Worm (Caenorhabditis elegans) whole organism, L3 larva: ENCODE results near the gene D1086.17.
"Not testable (repeated sequence)": the region's sequence is repeated elsewhere in the genome, so short reads cannot be mapped to it uniquely, and the experiment has no call there.

Experiments
- R02D3.7 ChIP-seq: fragments of 150-350 bp; optimal IDR thresholded peaks from 2 replicates; lab custom pipeline; 2014; ENCODE audit warnings: missing biosample characterization, missing genetic modification characterization
- ZK546.5 ChIP-seq: sonication (generic microtip); optimal IDR thresholded peaks from 2 replicates; lab custom pipeline; 2017; ENCODE audit warnings: missing biosample characterization, missing genetic modification characterization
- aly-2 ChIP-seq: fragments of 150-350 bp; optimal IDR thresholded peaks from 2 replicates; lab custom pipeline; 2014; ENCODE audit warnings: missing biosample characterization, missing genetic modification characterization
- ceh-16 ChIP-seq: sonication (generic microtip); optimal IDR thresholded peaks from 2 replicates; lab custom pipeline; 2017; ENCODE audit warnings: missing biosample characterization, missing genetic modification characterization
- ceh-28 ChIP-seq: fragments of 150-350 bp; optimal IDR thresholded peaks from 2 replicates; lab custom pipeline; 2014; ENCODE audit warnings: missing biosample characterization, missing genetic modification reagents, missing genetic modification characterization
- ceh-82 ChIP-seq: fragments of 150-350 bp; optimal IDR thresholded peaks from 2 replicates; lab custom pipeline; 2014; ENCODE audit warnings: missing biosample characterization, missing genetic modification characterization
- daf-12 ChIP-seq: fragments of 150-350 bp; optimal IDR thresholded peaks from 2 replicates; lab custom pipeline; 2014; ENCODE audit warnings: missing biosample characterization, missing genetic modification reagents, missing genetic modification characterization
- egl-5 ChIP-seq: fragments of 150-350 bp; optimal IDR thresholded peaks from 2 replicates; lab custom pipeline; 2017; ENCODE audit warnings: missing biosample characterization, missing genetic modification reagents, missing genetic modification characterization, inconsistent platforms
- elt-1 ChIP-seq: fragments of 150-350 bp; optimal IDR thresholded peaks from 2 replicates; lab custom pipeline; 2014; ENCODE audit warnings: missing biosample characterization, missing genetic modification characterization
- elt-2 ChIP-seq: sonication (generic microtip); optimal IDR thresholded peaks from 2 replicates; lab custom pipeline; 2016; ENCODE audit warnings: missing genetic modification reagents, mild to moderate bottlenecking, missing genetic modification characterization, missing compliant biosample characterization
- fkh-10 ChIP-seq: sonication (generic microtip); optimal IDR thresholded peaks from 2 replicates; lab custom pipeline; 2017; ENCODE audit warnings: missing biosample characterization, missing genetic modification reagents, missing genetic modification characterization
- fos-1 ChIP-seq: fragments of 150-350 bp; optimal IDR thresholded peaks from 2 replicates; lab custom pipeline; 2014; ENCODE audit warnings: missing biosample characterization, missing genetic modification characterization
- hmg-11 ChIP-seq: sonication (generic microtip); optimal IDR thresholded peaks from 2 replicates; lab custom pipeline; 2016; ENCODE audit warnings: missing genetic modification characterization, missing compliant biosample characterization
- lin-15B ChIP-seq: fragments of 150-350 bp; optimal IDR thresholded peaks from 2 replicates; lab custom pipeline; 2014; ENCODE audit warnings: missing biosample characterization, missing genetic modification characterization
- lsy-12 ChIP-seq: sonication (generic microtip); optimal IDR thresholded peaks from 2 replicates; lab custom pipeline; 2016; ENCODE audit warnings: mild to moderate bottlenecking, missing genetic modification characterization, missing compliant biosample characterization
- mdl-1 ChIP-seq: fragments of 150-350 bp; optimal IDR thresholded peaks from 2 replicates; lab custom pipeline; 2014; ENCODE audit warnings: missing biosample characterization, missing genetic modification characterization
- mml-1 ChIP-seq: fragments of 150-350 bp; sonication (generic microtip); optimal IDR thresholded peaks from 3 replicates; lab custom pipeline; 2014; ENCODE audit warnings: missing biosample characterization, missing genetic modification characterization
- nfya-1 ChIP-seq: sonication (generic microtip); optimal IDR thresholded peaks from 2 replicates; lab custom pipeline; 2017; ENCODE audit warnings: missing genetic modification characterization, mild to moderate bottlenecking, missing compliant biosample characterization, antibody characterized with exemption, moderate library complexity; ENCODE audit not compliant: insufficient read depth
- nhr-11 ChIP-seq: fragments of 150-350 bp; optimal IDR thresholded peaks from 2 replicates; lab custom pipeline; 2014; ENCODE audit warnings: missing biosample characterization, missing genetic modification characterization
- nhr-12 ChIP-seq: fragments of 150-350 bp; optimal IDR thresholded peaks from 2 replicates; lab custom pipeline; 2014; ENCODE audit warnings: missing biosample characterization, missing genetic modification characterization
- nhr-237 ChIP-seq: fragments of 150-350 bp; optimal IDR thresholded peaks from 2 replicates; lab custom pipeline; 2014; ENCODE audit warnings: missing biosample characterization, missing genetic modification characterization
- nhr-25 ChIP-seq: sonication (generic microtip); optimal IDR thresholded peaks from 2 replicates; lab custom pipeline; 2017; ENCODE audit warnings: missing biosample characterization, missing genetic modification characterization
- nhr-28 ChIP-seq: fragments of 150-350 bp; optimal IDR thresholded peaks from 2 replicates; lab custom pipeline; 2014; ENCODE audit warnings: missing biosample characterization, missing genetic modification characterization
- nhr-43 ChIP-seq: sonication (generic microtip); optimal IDR thresholded peaks from 2 replicates; lab custom pipeline; 2016; ENCODE audit warnings: mild to moderate bottlenecking, missing genetic modification characterization, missing compliant biosample characterization; ENCODE audit not compliant: poor library complexity, severe bottlenecking
- nhr-76 ChIP-seq: fragments of 150-350 bp; sonication (generic microtip); optimal IDR thresholded peaks from 5 replicates; lab custom pipeline; 2014; ENCODE audit warnings: missing biosample characterization, missing genetic modification characterization
- nhr-77 ChIP-seq: fragments of 150-350 bp; optimal IDR thresholded peaks from 2 replicates; lab custom pipeline; 2014; ENCODE audit warnings: missing biosample characterization, missing genetic modification characterization
- pha-4 ChIP-seq: fragments of 150-350 bp; optimal IDR thresholded peaks from 2 replicates; lab custom pipeline; 2014; ENCODE audit warnings: missing biosample characterization, missing genetic modification reagents, missing genetic modification characterization
- pqm-1 ChIP-seq: fragments of 150-350 bp; optimal IDR thresholded peaks from 2 replicates; lab custom pipeline; 2017; ENCODE audit warnings: missing biosample characterization, missing genetic modification characterization, inconsistent platforms
- sea-2 ChIP-seq: fragments of 150-350 bp; sonication (generic microtip); optimal IDR thresholded peaks from 4 replicates; lab custom pipeline; 2014; ENCODE audit warnings: missing biosample characterization, missing genetic modification reagents, missing genetic modification characterization
- snpc-4 ChIP-seq: fragments of 150-350 bp; optimal IDR thresholded peaks from 2 replicates; lab custom pipeline; 2014; ENCODE audit warnings: missing biosample characterization, missing genetic modification characterization
- tbx-2 ChIP-seq: sonication (generic microtip); optimal IDR thresholded peaks from 2 replicates; lab custom pipeline; 2016; ENCODE audit warnings: mild to moderate bottlenecking, missing genetic modification characterization, missing compliant biosample characterization
- unc-62 ChIP-seq: fragments of 150-350 bp; sonication (generic microtip); optimal IDR thresholded peaks from 4 replicates; lab custom pipeline; 2014; ENCODE audit warnings: missing biosample characterization, missing genetic modification reagents, missing genetic modification characterization

The D1086.17 gene

ce11 chrV:14028256-14028743, 39.4 kb upstream of the D1086.17 start (continued):
- TF ChIP-seq lin-15B (peak; percentile 22), lsy-12 (tag; lab: Kevin White, UChicago) (peak; percentile 71), fos-1 (no peak), sea-2 (GFP tag; lab: Kevin White, UChicago) (no peak), ceh-28 (tag; lab: Kevin White, UChicago) (peak; percentile 37), hmg-11 (tag; lab: Kevin White, UChicago) (no peak), nhr-77 (peak; percentile 23), fkh-10 (GFP tag; lab: Kevin White, UChicago) (no peak), aly-2 (tag; lab: Kevin White, UChicago) (no peak), nhr-28 (tag; lab: Kevin White, UChicago) (no peak), daf-12 (tag; lab: Kevin White, UChicago) (no peak), R02D3.7 (tag; lab: Kevin White, UChicago) (peak; percentile 21), nhr-43 (tag; lab: Kevin White, UChicago) (peak; percentile 78), unc-62 (GFP tag; lab: Kevin White, UChicago) (no peak), tbx-2 (tag; lab: Kevin White, UChicago) (peak; percentile 40), nhr-237 (no peak), mml-1 (tag; lab: Kevin White, UChicago) (no peak), snpc-4 (peak; percentile 94), ceh-82 (tag; lab: Kevin White, UChicago) (no peak), elt-2 (tag; lab: Kevin White, UChicago) (peak; percentile 61), ZK546.5 (tag; lab: Kevin White, UChicago) (no peak), nhr-12 (tag; lab: Kevin White, UChicago) (no peak), nhr-11 (no peak)

DNA sequence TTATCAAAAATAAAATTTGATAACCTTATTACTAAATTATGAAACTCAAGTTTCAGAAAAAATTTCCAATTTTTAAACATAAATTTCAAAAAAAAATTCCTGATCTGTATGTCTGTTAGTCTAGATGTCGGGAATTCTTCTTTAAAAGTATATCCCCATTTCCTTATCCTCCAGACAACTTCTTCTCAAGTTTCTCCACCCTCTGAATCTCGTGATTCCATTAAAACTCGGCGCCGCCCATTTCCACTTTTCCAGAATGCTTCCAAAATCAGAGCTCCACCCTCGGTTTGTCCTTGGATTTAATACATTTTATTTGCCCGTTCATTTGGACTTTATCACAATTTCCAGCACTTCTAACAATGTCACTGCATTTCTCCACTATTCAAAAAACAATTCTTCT, 34.0 kb upstream of the D1086.17 start, which contains the start of gene ins-10:
TSS of gene ins-10 (plus strand) at position 301 of the 400 bp plus-strand sequence.
- TF ChIP-seq elt-2 (tag; lab: Kevin White, UChicago) = no peak
- no peak for TF ChIP-seq nhr-76 (tag; lab: Kevin White, UChicago)
- TF ChIP-seq pqm-1 (tag; lab: Kevin White, UChicago) = no peak
- no peak for TF ChIP-seq mdl-1 (tag; lab: Kevin White, UChicago)
- no peak for TF ChIP-seq nhr-12 (tag; lab: Kevin White, UChicago)
- TF ChIP-seq unc-62 (GFP tag; lab: Kevin White, UChicago) = no peak
- TF ChIP-seq ceh-28 (tag; lab: Kevin White, UChicago) = no peak
- TF ChIP-seq ceh-82 (tag; lab: Kevin White, UChicago) = no peak
- TF ChIP-seq ceh-16 (tag; lab: Kevin White, UChicago) = no peak
- no peak for TF ChIP-seq elt-1 (tag; lab: Kevin White, UChicago)
- no peak for TF ChIP-seq nhr-25
- no peak for TF ChIP-seq egl-5 (tag; lab: Kevin White, UChicago)

ce11 chrV:14038328-14039084, 29.2 kb upstream of the D1086.17 start, which contains the start of gene vps-39:
TSS of gene vps-39 (minus strand) at chrV:14038378.
- TF ChIP-seq lin-15B (peak; percentile 28), R02D3.7 (tag; lab: Kevin White, UChicago) (peak; percentile 50), hmg-11 (tag; lab: Kevin White, UChicago) (peak; percentile 49), nhr-43 (tag; lab: Kevin White, UChicago) (peak; percentile 20), elt-2 (tag; lab: Kevin White, UChicago) (peak; percentile 24)

- TF ChIP-seq pha-4, hmg-11, nfya-1 (tag; lab: Kevin White, UChicago): not testable (repeated sequence)
These were observed 18.4 kb upstream of the D1086.17 start, which contains the start of gene F58D12.1 for ce11 chrV:14049274-14049673. TSS of gene F58D12.1 (plus strand) at chrV:14049574.
